Worm (Caenorhabditis elegans) whole organism, early embryonic: ENCODE measurements around the gene cec-7.

Source experiments
- B0310.2 ChIP-seq: sonication (generic microtip); optimal IDR thresholded peaks from 2 replicates; lab custom pipeline; 2016; ENCODE audit warnings: mild to moderate bottlenecking, missing genetic modification characterization, missing compliant biosample characterization
- F13C5.2 ChIP-seq: sonication (generic microtip); optimal IDR thresholded peaks from 2 replicates; lab custom pipeline; 2017; ENCODE audit warnings: mild to moderate bottlenecking, missing genetic modification characterization, inconsistent platforms, missing compliant biosample characterization
- aly-1 ChIP-seq: sonication (generic microtip); optimal IDR thresholded peaks from 2 replicates; lab custom pipeline; 2016; ENCODE audit warnings: missing genetic modification characterization, missing compliant biosample characterization
- ama-1 ChIP-seq: fragments of 150-350 bp; optimal IDR thresholded peaks from 2 replicates; lab custom pipeline; 2014
- ceh-13 ChIP-seq: fragments of 200-800 bp; sonication (Bioruptor generic); optimal IDR thresholded peaks from 2 replicates; lab custom pipeline; 2018; ENCODE audit warnings: mild to moderate bottlenecking, missing genetic modification characterization, missing compliant biosample characterization
- ceh-36 ChIP-seq: sonication (generic microtip); optimal IDR thresholded peaks from 2 replicates; lab custom pipeline; 2016; ENCODE audit warnings: missing genetic modification characterization, inconsistent platforms, missing compliant biosample characterization
- ets-7 ChIP-seq: sonication (generic microtip); optimal IDR thresholded peaks from 2 replicates; lab custom pipeline; 2016; ENCODE audit warnings: missing genotype, missing genetic modification characterization, missing compliant biosample characterization
- flt-1 ChIP-seq: fragments of 200-800 bp; sonication (Bioruptor generic); IDR thresholded peaks from 2 replicates; pipeline ENCODE4 v1.3.6; 2022; ENCODE audit warnings: missing genetic modification characterization, missing compliant biosample characterization
- hmbx-1 ChIP-seq: sonication (generic microtip); optimal IDR thresholded peaks from 2 replicates; lab custom pipeline; 2016; ENCODE audit warnings: mild to moderate bottlenecking, missing genetic modification characterization, missing compliant biosample characterization
- hmg-4 ChIP-seq: fragments of 200-800 bp; sonication (Bioruptor generic); optimal IDR thresholded peaks from 2 replicates; lab custom pipeline; 2018; ENCODE audit warnings: mild to moderate bottlenecking, missing genetic modification characterization, missing compliant biosample characterization
- hnd-1 ChIP-seq: sonication (generic microtip); optimal IDR thresholded peaks from 2 replicates; lab custom pipeline; 2016; ENCODE audit warnings: missing genetic modification characterization, missing compliant biosample characterization
- pes-1 ChIP-seq: fragments of 200-800 bp; sonication (Bioruptor generic); IDR thresholded peaks from 2 replicates; pipeline ENCODE4 v1.3.6; 2022; ENCODE audit warnings: missing genetic modification reagents, missing genetic modification characterization, missing compliant biosample characterization
- scrt-1 ChIP-seq: fragments of 200-800 bp; sonication (Bioruptor generic); IDR thresholded peaks from 2 replicates; pipeline ENCODE4 v1.3.6; 2022; ENCODE audit warnings: missing genetic modification characterization, missing compliant biosample characterization
- sea-1 ChIP-seq: fragments of 200-800 bp; sonication (Bioruptor generic); conservative IDR thresholded peaks from 2 replicates; pipeline ENCODE4 v1.3.6; 2022; ENCODE audit warnings: missing genetic modification characterization, missing compliant biosample characterization
- tbx-11 ChIP-seq: fragments of 200-800 bp; sonication (Bioruptor generic); IDR thresholded peaks from 2 replicates; pipeline ENCODE4 v1.3.6; 2022; ENCODE audit warnings: missing genetic modification characterization, missing compliant biosample characterization
- tbx-37 ChIP-seq: fragments of 200-800 bp; sonication (Bioruptor generic); conservative IDR thresholded peaks from 2 replicates; pipeline ENCODE4 v1.3.6; 2022; ENCODE audit warnings: missing genetic modification reagents, missing genetic modification characterization, missing compliant biosample characterization
- tra-4 ChIP-seq: sonication (generic microtip); optimal IDR thresholded peaks from 2 replicates; lab custom pipeline; 2017; ENCODE audit warnings: missing genetic modification characterization, missing compliant biosample characterization

cec-7 gene

ce11 chrIII:12860119-12860518, 17.3 kb downstream of the cec-7 start:
- TF ChIP-seq F13C5.2 (no peak), ceh-36 (no peak), sea-1 (GFP tag; lab: Robert Waterston, UW) (no peak), flt-1 (GFP tag; lab: Robert Waterston, UW) (no peak), aly-1 (tag; lab: Kevin White, UChicago) (no peak), hmg-4 (GFP tag; lab: Kevin White, UChicago) (no peak), ets-7 (no peak), pes-1 (GFP tag; lab: Robert Waterston, UW) (no peak), ama-1 (lab: Kevin White, UChicago) (no peak), scrt-1 (GFP tag; lab: Robert Waterston, UW) (no peak), tbx-11 (GFP tag; lab: Robert Waterston, UW) (no peak), hmbx-1 (tag; lab: Kevin White, UChicago) (no peak), tbx-37 (GFP tag; lab: Robert Waterston, UW) (no peak), B0310.2 (tag; lab: Kevin White, UChicago) (no peak), ceh-13 (no peak), tra-4 (tag; lab: Kevin White, UChicago) (no peak), hnd-1 (tag; lab: Kevin White, UChicago) (no peak)

- TF ChIP-seq aly-1 (tag; lab: Kevin White, UChicago) (no peak), scrt-1 (GFP tag; lab: Robert Waterston, UW) (no peak), ceh-13 (no peak), ceh-36 (no peak), tra-4 (tag; lab: Kevin White, UChicago) (no peak), hmbx-1 (tag; lab: Kevin White, UChicago) (no peak), hmg-4 (GFP tag; lab: Kevin White, UChicago) (no peak), sea-1 (GFP tag; lab: Robert Waterston, UW) (no peak), B0310.2 (tag; lab: Kevin White, UChicago) (no peak), ama-1 (lab: Kevin White, UChicago) (no peak), F13C5.2 (no peak)
Measured at ce11 chrIII:12856628-12857027, 20.7 kb downstream of the cec-7 start, which contains the start of gene Y37D8A.26. Gene Y37D8A.26, minus strand, starts transcription at chrIII:12856728.

DNA sequence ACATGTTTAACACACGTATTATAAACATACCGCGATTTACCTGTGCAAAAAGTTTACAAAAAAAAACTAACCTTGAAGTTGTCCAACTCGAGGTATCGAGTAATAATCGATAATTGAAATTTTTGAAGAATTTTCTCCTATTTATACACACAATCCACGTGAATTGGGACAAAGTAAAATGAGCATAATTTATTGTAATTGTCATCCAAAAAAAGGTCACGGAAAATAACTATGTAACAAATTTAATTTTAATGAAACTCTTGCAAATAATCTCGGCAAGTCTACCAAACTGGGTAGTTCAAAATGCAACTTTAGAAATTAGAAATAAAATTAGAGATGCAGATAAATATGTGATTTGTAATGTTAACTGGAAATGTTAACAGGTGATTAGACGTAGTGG, 22.0 kb downstream of the cec-7 start, which contains the start of gene Y37D8A.5:
TSS of gene Y37D8A.5 (minus strand) at position 101 of the 400 bp plus-strand sequence.
- TF ChIP-seq sea-1 (GFP tag; lab: Robert Waterston, UW) (no peak), aly-1 (tag; lab: Kevin White, UChicago) (no peak), hmg-4 (GFP tag; lab: Kevin White, UChicago) (no peak), pes-1 (GFP tag; lab: Robert Waterston, UW) (no peak), tbx-37 (GFP tag; lab: Robert Waterston, UW) (no peak), ama-1 (lab: Kevin White, UChicago) (no peak), tra-4 (tag; lab: Kevin White, UChicago) (no peak), flt-1 (GFP tag; lab: Robert Waterston, UW) (no peak), ets-7 (no peak), tbx-11 (GFP tag; lab: Robert Waterston, UW) (no peak), ceh-36 (no peak), hnd-1 (tag; lab: Kevin White, UChicago) (no peak), scrt-1 (GFP tag; lab: Robert Waterston, UW) (no peak)

DNA sequence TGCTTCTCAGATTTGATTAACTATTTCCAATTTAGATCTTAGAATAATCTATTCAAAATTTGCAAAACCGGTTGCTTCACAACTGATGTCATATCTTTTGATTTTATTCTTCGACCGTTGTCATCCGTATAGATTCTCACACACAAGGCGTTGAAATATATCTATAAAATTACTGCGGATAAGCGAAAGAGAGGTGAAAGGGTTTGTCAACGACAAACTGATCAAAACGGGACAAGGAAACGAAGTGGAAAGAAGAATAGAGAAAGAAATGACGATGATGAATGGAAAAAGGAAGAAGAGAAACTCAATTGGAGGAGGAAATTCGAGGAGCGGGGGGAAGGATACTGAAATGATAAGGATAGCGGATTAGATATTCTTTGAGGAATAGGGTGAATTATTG, 26.3 kb downstream of the cec-7 start:
- TF ChIP-seq hmg-4 (GFP tag; lab: Kevin White, UChicago): no peak
- TF ChIP-seq ceh-13: no peak
- TF ChIP-seq aly-1 (tag; lab: Kevin White, UChicago): no peak
- no peak for TF ChIP-seq F13C5.2
- no peak for TF ChIP-seq ceh-36
- no peak for TF ChIP-seq tbx-37 (GFP tag; lab: Robert Waterston, UW)
- TF ChIP-seq ets-7: no peak
- no peak for TF ChIP-seq ama-1 (lab: Kevin White, UChicago)
- TF ChIP-seq pes-1 (GFP tag; lab: Robert Waterston, UW): no peak
- no peak for TF ChIP-seq sea-1 (GFP tag; lab: Robert Waterston, UW)
- no peak for TF ChIP-seq B0310.2 (tag; lab: Kevin White, UChicago)
- no peak for TF ChIP-seq tra-4 (tag; lab: Kevin White, UChicago)
- no peak for TF ChIP-seq flt-1 (GFP tag; lab: Robert Waterston, UW)
- TF ChIP-seq hmbx-1 (tag; lab: Kevin White, UChicago): no peak
- no peak for TF ChIP-seq tbx-11 (GFP tag; lab: Robert Waterston, UW)
- TF ChIP-seq scrt-1 (GFP tag; lab: Robert Waterston, UW): no peak
- no peak for TF ChIP-seq hnd-1 (tag; lab: Kevin White, UChicago)

DNA sequence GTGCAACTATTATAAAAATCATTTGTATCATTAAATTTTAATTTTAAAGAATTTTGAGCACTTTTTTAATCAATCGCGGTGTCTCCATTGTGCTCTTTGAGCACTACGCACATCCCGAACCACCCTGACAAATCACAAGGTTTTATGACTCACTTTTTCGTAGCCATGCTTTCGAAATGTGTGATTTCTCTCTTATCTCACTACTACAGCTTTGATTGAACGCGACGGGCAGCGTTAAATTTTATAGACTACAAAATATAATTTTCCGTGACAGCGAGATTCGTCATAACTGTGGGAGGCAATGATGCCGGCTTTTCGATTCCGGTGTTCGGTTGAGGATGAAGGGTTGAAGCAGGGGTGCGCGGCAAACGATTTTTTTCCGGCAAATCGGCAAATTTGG, 27.7 kb downstream of the cec-7 start:
- no peak for TF ChIP-seq ceh-36
- no peak for TF ChIP-seq ets-7
- TF ChIP-seq tbx-37 (GFP tag; lab: Robert Waterston, UW): no peak
- no peak for TF ChIP-seq sea-1 (GFP tag; lab: Robert Waterston, UW)
- no peak for TF ChIP-seq B0310.2 (tag; lab: Kevin White, UChicago)
- no peak for TF ChIP-seq flt-1 (GFP tag; lab: Robert Waterston, UW)
- no peak for TF ChIP-seq hmbx-1 (tag; lab: Kevin White, UChicago)
- no peak for TF ChIP-seq tbx-11 (GFP tag; lab: Robert Waterston, UW)
- no peak for TF ChIP-seq ama-1 (lab: Kevin White, UChicago)
- no peak for TF ChIP-seq scrt-1 (GFP tag; lab: Robert Waterston, UW)
- TF ChIP-seq ceh-13: no peak
- TF ChIP-seq aly-1 (tag; lab: Kevin White, UChicago): no peak
- TF ChIP-seq hnd-1 (tag; lab: Kevin White, UChicago): no peak
- no peak for TF ChIP-seq pes-1 (GFP tag; lab: Robert Waterston, UW)
- no peak for TF ChIP-seq tra-4 (tag; lab: Kevin White, UChicago)
- TF ChIP-seq F13C5.2: no peak
- TF ChIP-seq hmg-4 (GFP tag; lab: Kevin White, UChicago): no peak

ce11 chrIII:12848981-12849589, 28.3 kb downstream of the cec-7 start:
- no peak for TF ChIP-seq hmbx-1 (tag; lab: Kevin White, UChicago)
- TF ChIP-seq hmg-4 (GFP tag; lab: Kevin White, UChicago): no peak
- no peak for TF ChIP-seq tra-4 (tag; lab: Kevin White, UChicago)
- no peak for TF ChIP-seq ceh-13
- no peak for TF ChIP-seq sea-1 (GFP tag; lab: Robert Waterston, UW)
- TF ChIP-seq ama-1 (lab: Kevin White, UChicago): no peak
- no peak for TF ChIP-seq B0310.2 (tag; lab: Kevin White, UChicago)
